Fruit fly (Drosophila melanogaster) whole organism, embryonic: ENCODE results near the gene CG5810.

Experiments
- ATbp ChIP-seq: fragments of 200-800 bp; sonication (Bioruptor generic); optimal IDR thresholded peaks from 2 replicates; lab custom pipeline; 2017; ENCODE audit warnings: missing biosample characterization, mild to moderate bottlenecking, missing genetic modification characterization, missing genetic modification reagents
- Ada2b ChIP-seq: fragments of 200-800 bp; sonication (Bioruptor generic); IDR thresholded peaks from 2 replicates; pipeline ENCODE4 v1.3.6; 2022; ENCODE audit warnings: missing biosample characterization, missing genetic modification characterization
- CG10959 ChIP-seq: fragments of 200-800 bp; sonication (Bioruptor generic); IDR thresholded peaks from 2 replicates; pipeline ENCODE4 v1.3.6; 2022; ENCODE audit warnings: missing biosample characterization, missing genetic modification characterization
- CG11398 ChIP-seq: fragments of 200-800 bp; sonication (Bioruptor generic); optimal IDR thresholded peaks from 2 replicates; lab custom pipeline; 2016; ENCODE audit warnings: missing biosample characterization, missing genetic modification characterization
- CG12155 ChIP-seq: fragments of 200-800 bp; sonication (Bioruptor generic); optimal IDR thresholded peaks from 3 replicates; lab custom pipeline; 2016; ENCODE audit warnings: missing biosample characterization, missing genetic modification characterization
- CG1233 ChIP-seq: fragments of 200-800 bp; sonication (Bioruptor generic); optimal IDR thresholded peaks from 4 replicates; lab custom pipeline; 2018; ENCODE audit warnings: missing biosample characterization, mild to moderate bottlenecking, missing genetic modification characterization
- CG12942 ChIP-seq: fragments of 200-800 bp; sonication (Bioruptor generic); optimal IDR thresholded peaks from 3 replicates; lab custom pipeline; 2016; ENCODE audit warnings: missing biosample characterization, missing genetic modification characterization
- CG13624 ChIP-seq: fragments of 200-800 bp; sonication (Bioruptor generic); optimal IDR thresholded peaks from 2 replicates; lab custom pipeline; 2016; ENCODE audit warnings: missing biosample characterization, missing genetic modification characterization
- CG15696 ChIP-seq: fragments of 200-800 bp; sonication (Bioruptor generic); optimal IDR thresholded peaks from 2 replicates; lab custom pipeline; 2019; ENCODE audit warnings: missing biosample characterization, mild to moderate bottlenecking, missing genetic modification characterization, moderate library complexity
- CG18262 ChIP-seq: fragments of 200-800 bp; optimal IDR thresholded peaks from 3 replicates; lab custom pipeline; 2019; ENCODE audit warnings: missing biosample characterization, mild to moderate bottlenecking, missing genetic modification characterization, moderate library complexity
- CG2199 ChIP-seq: fragments of 200-800 bp; sonication (Bioruptor generic); IDR thresholded peaks from 3 replicates; pipeline ENCODE4 v1.3.6; 2022; ENCODE audit warnings: missing biosample characterization, missing genetic modification characterization
- CG2712 ChIP-seq: fragments of 200-800 bp; optimal IDR thresholded peaks from 3 replicates; lab custom pipeline; 2019; ENCODE audit warnings: missing biosample characterization, mild to moderate bottlenecking, missing genetic modification characterization, moderate library complexity
- CG2889 ChIP-seq: fragments of 200-800 bp; sonication (Bioruptor generic); IDR thresholded peaks from 3 replicates; pipeline ENCODE4 v1.3.6; 2022; ENCODE audit warnings: missing biosample characterization, missing genetic modification characterization
- CG30403 ChIP-seq: fragments of 200-800 bp; sonication (Bioruptor generic); optimal IDR thresholded peaks from 3 replicates; lab custom pipeline; 2016; ENCODE audit warnings: missing biosample characterization, missing genetic modification characterization
- CG3065 ChIP-seq: fragments of 200-800 bp; sonication (Bioruptor generic); optimal IDR thresholded peaks from 2 replicates; lab custom pipeline; 2016; ENCODE audit warnings: missing biosample characterization, missing genetic modification characterization
- CG34224 ChIP-seq: fragments of 200-800 bp; sonication (Bioruptor generic); IDR thresholded peaks from 3 replicates; pipeline ENCODE4 v1.3.6; 2022; ENCODE audit warnings: missing biosample characterization, missing genetic modification characterization; ENCODE audit not compliant: partially characterized antibody
- CG4854 ChIP-seq: fragments of 200-800 bp; sonication (Bioruptor generic); optimal IDR thresholded peaks from 2 replicates; lab custom pipeline; 2016; ENCODE audit warnings: missing biosample characterization, missing genetic modification characterization, inconsistent platforms
- CG7372 ChIP-seq: fragments of 200-800 bp; sonication (Bioruptor generic); IDR thresholded peaks from 2 replicates; pipeline ENCODE4 v1.3.6; 2022; ENCODE audit warnings: missing biosample characterization, missing genetic modification characterization
- CG8944 ChIP-seq: fragments of 200-800 bp; sonication (Bioruptor generic); optimal IDR thresholded peaks from 3 replicates; lab custom pipeline; 2016; ENCODE audit warnings: missing biosample characterization, missing genetic modification characterization
- CG9797 ChIP-seq: fragments of 200-800 bp; sonication (Bioruptor generic); optimal IDR thresholded peaks from 3 replicates; lab custom pipeline; 2018; ENCODE audit warnings: missing biosample characterization, mild to moderate bottlenecking, missing genetic modification characterization
- CG9876 ChIP-seq: fragments of 200-800 bp; sonication (Bioruptor generic); optimal IDR thresholded peaks from 2 replicates; lab custom pipeline; 2016; ENCODE audit warnings: missing biosample characterization, missing genetic modification characterization
- CHES-1-like ChIP-seq: fragments of 200-800 bp; sonication (Bioruptor generic); optimal IDR thresholded peaks from 2 replicates; lab custom pipeline; 2016; ENCODE audit warnings: missing biosample characterization, missing genetic modification characterization
- CTCF ChIP-seq: fragments of 200-800 bp; sonication (Bioruptor generic); optimal IDR thresholded peaks from 2 replicates; lab custom pipeline; 2017; ENCODE audit warnings: missing biosample characterization, mild to moderate bottlenecking, missing genetic modification characterization, moderate library complexity
- CrebB ChIP-seq: fragments of 200-800 bp; sonication (Bioruptor generic); optimal IDR thresholded peaks from 3 replicates; lab custom pipeline; 2018; ENCODE audit warnings: missing biosample characterization, mild to moderate bottlenecking, missing genetic modification characterization
- Dad ChIP-seq: fragments of 200-800 bp; sonication (Bioruptor generic); optimal IDR thresholded peaks from 3 replicates; lab custom pipeline; 2016; ENCODE audit warnings: missing biosample characterization, missing genetic modification characterization
- Dek ChIP-seq: fragments of 200-800 bp; sonication (Bioruptor generic); optimal IDR thresholded peaks from 3 replicates; lab custom pipeline; 2019; ENCODE audit warnings: missing biosample characterization, mild to moderate bottlenecking, missing genetic modification characterization, moderate library complexity
- Gsc ChIP-seq: fragments of 200-800 bp; sonication (Bioruptor generic); IDR thresholded peaks from 2 replicates; pipeline ENCODE4 v1.3.6; 2022; ENCODE audit warnings: missing biosample characterization, missing genetic modification characterization
- Gug ChIP-seq: fragments of 200-800 bp; sonication (Bioruptor generic); IDR thresholded peaks from 4 replicates; pipeline ENCODE4 v1.3.6; 2022; ENCODE audit warnings: missing biosample characterization, missing genetic modification characterization
- Hr39 ChIP-seq: fragments of >200 bp; optimal IDR thresholded peaks from 2 replicates; lab custom pipeline; 2017
- NfI ChIP-seq: fragments of 200-800 bp; sonication (Bioruptor generic); optimal IDR thresholded peaks from 3 replicates; lab custom pipeline; 2018; ENCODE audit warnings: missing biosample characterization, mild to moderate bottlenecking, missing genetic modification characterization, moderate library complexity
- Optix ChIP-seq: fragments of 200-800 bp; sonication (Bioruptor generic); IDR thresholded peaks from 3 replicates; pipeline ENCODE4 v1.3.6; 2022; ENCODE audit warnings: missing biosample characterization, missing genetic modification characterization
- PHDP ChIP-seq: fragments of 200-800 bp; sonication (Bioruptor generic); optimal IDR thresholded peaks from 3 replicates; lab custom pipeline; 2018; ENCODE audit warnings: missing biosample characterization, mild to moderate bottlenecking, missing genetic modification characterization, moderate library complexity
- TFAM ChIP-seq: fragments of 200-800 bp; sonication (Bioruptor generic); optimal IDR thresholded peaks from 2 replicates; lab custom pipeline; 2017; ENCODE audit warnings: missing biosample characterization, missing genetic modification characterization, inconsistent platforms
- ap ChIP-seq: fragments of 200-800 bp; sonication (Bioruptor generic); IDR thresholded peaks from 2 replicates; pipeline ENCODE4 v1.3.6; 2022; ENCODE audit warnings: missing biosample characterization, missing genetic modification characterization
- bigmax ChIP-seq: fragments of 200-800 bp; sonication (Bioruptor generic); optimal IDR thresholded peaks from 2 replicates; lab custom pipeline; 2018; ENCODE audit warnings: missing biosample characterization, mild to moderate bottlenecking, missing genetic modification characterization
- chinmo ChIP-seq: fragments of 200-800 bp; sonication (Bioruptor generic); IDR thresholded peaks from 4 replicates; pipeline ENCODE4 v1.3.6; 2022; ENCODE audit warnings: missing biosample characterization, missing genetic modification characterization; ENCODE audit not compliant: partially characterized antibody
- crc ChIP-seq: fragments of 200-800 bp; sonication (Bioruptor generic); optimal IDR thresholded peaks from 2 replicates; lab custom pipeline; 2016; ENCODE audit warnings: missing biosample characterization, missing genetic modification characterization
- dati ChIP-seq: fragments of 200-800 bp; sonication (Bioruptor generic); IDR thresholded peaks from 2 replicates; pipeline ENCODE4 v1.3.6; 2022; ENCODE audit warnings: missing biosample characterization, missing genetic modification characterization
- dpn ChIP-seq, 2 experiments: fragments of 200-800 bp; sonication (Bioruptor generic); optimal IDR thresholded peaks; 3 replicates each; lab custom pipeline; 2016; ENCODE audit warnings: missing biosample characterization in 2 of 2, missing genetic modification characterization in 2 of 2
- ems ChIP-seq: fragments of 200-800 bp; sonication (Bioruptor generic); optimal IDR thresholded peaks from 3 replicates; lab custom pipeline; 2016; ENCODE audit warnings: missing biosample characterization, missing genetic modification characterization
- exex ChIP-seq: fragments of 200-800 bp; sonication (Bioruptor generic); optimal IDR thresholded peaks from 4 replicates; lab custom pipeline; 2018; ENCODE audit warnings: missing biosample characterization, mild to moderate bottlenecking, missing genetic modification characterization, moderate library complexity
- gcm ChIP-seq: fragments of 200-800 bp; sonication (Bioruptor generic); optimal IDR thresholded peaks from 2 replicates; lab custom pipeline; 2019; ENCODE audit warnings: missing biosample characterization, mild to moderate bottlenecking, missing genetic modification characterization, moderate library complexity
- hb ChIP-seq: fragments of 200-800 bp; sonication (Bioruptor generic); IDR thresholded peaks from 3 replicates; pipeline ENCODE4 v1.3.6; 2022; ENCODE audit warnings: missing biosample characterization, missing genetic modification characterization; ENCODE audit not compliant: partially characterized antibody
- ken ChIP-seq: fragments of 200-800 bp; sonication (Bioruptor generic); IDR thresholded peaks from 3 replicates; pipeline ENCODE4 v1.3.6; 2022; ENCODE audit warnings: missing biosample characterization, missing genetic modification characterization
- knrl ChIP-seq: fragments of 200-800 bp; sonication (Bioruptor generic); IDR thresholded peaks from 3 replicates; pipeline ENCODE4 v1.3.6; 2022; ENCODE audit warnings: missing biosample characterization, missing genetic modification characterization; ENCODE audit not compliant: partially characterized antibody
- mirr ChIP-seq: fragments of 200-800 bp; sonication (Bioruptor generic); optimal IDR thresholded peaks from 3 replicates; lab custom pipeline; 2018; ENCODE audit warnings: missing biosample characterization, mild to moderate bottlenecking, missing genetic modification characterization
- psq ChIP-seq: fragments of 200-800 bp; sonication (Bioruptor generic); optimal IDR thresholded peaks from 2 replicates; lab custom pipeline; 2017; ENCODE audit warnings: missing biosample characterization, missing genetic modification characterization
- sens ChIP-seq: fragments of 200-800 bp; sonication (Bioruptor generic); peaks from one replicate; lab custom pipeline; 2016; ENCODE audit warnings: missing biosample characterization, missing genetic modification characterization
- sima ChIP-seq: fragments of 200-800 bp; sonication (Bioruptor generic); optimal IDR thresholded peaks from 2 replicates; lab custom pipeline; 2016; ENCODE audit warnings: missing biosample characterization, missing genetic modification characterization
- sisA ChIP-seq: fragments of 200-800 bp; sonication (Bioruptor generic); IDR thresholded peaks from 2 replicates; pipeline ENCODE4 v1.3.6; 2022; ENCODE audit warnings: missing biosample characterization, missing genetic modification characterization
- vnd ChIP-seq: fragments of 200-800 bp; sonication (Bioruptor generic); IDR thresholded peaks from 3 replicates; pipeline ENCODE4 v1.3.6; 2022; ENCODE audit warnings: missing biosample characterization, missing genetic modification characterization; ENCODE audit not compliant: partially characterized antibody
- wor ChIP-seq: fragments of 200-800 bp; sonication (Bioruptor generic); IDR thresholded peaks from 2 replicates; pipeline ENCODE4 v1.3.6; 2022; ENCODE audit warnings: missing biosample characterization, missing genetic modification characterization

Gene CG5810

DNA sequence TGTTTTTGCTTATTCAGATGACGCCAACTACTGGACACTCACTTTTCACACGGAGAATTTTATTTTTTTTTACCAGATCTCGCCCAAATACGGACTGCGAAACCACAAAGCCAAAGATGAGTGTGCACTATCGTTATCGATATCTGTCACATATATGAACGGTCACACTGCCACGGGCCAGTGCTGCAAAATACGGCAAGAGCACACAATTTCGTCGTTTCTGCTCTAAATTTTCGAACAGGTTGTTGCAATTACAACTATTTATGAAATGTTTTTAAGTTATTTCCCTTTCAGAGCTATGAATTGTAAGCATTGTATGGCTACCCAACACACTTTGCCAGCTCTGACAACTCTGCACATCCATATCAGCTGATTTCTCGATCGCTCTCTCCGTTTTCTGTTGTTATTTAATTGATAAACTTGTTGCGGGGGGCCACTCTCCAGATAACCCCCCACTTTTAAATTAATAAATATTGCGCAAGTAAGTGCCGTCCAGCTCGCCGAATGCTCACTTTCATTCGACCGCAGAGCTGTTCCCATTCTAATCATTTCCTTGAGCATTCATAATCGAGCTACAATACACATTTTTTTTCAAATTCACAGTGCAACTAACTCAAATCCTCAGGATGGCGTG is 36.1 kb upstream of the CG5810 start, which contains the start of the genes slmb and CG5793 (continued):
- no peak for TF ChIP-seq gcm
- TF ChIP-seq CG18262 (tag; lab: Kevin White, UChicago): no peak
- peak; percentile 59 for TF ChIP-seq CG12155 (GFP tag; lab: Kevin White, UChicago)
- TF ChIP-seq CG2712 (tag; lab: Kevin White, UChicago): peak; percentile 28
- peak; percentile 16 for TF ChIP-seq sima (GFP tag; lab: Kevin White, UChicago)
- TF ChIP-seq CG12942 (GFP tag; lab: Kevin White, UChicago): peak; percentile 8
- TF ChIP-seq CG30403 (GFP tag; lab: Kevin White, UChicago): peak; percentile 62
- no peak for TF ChIP-seq Ada2b (GFP tag; lab: Robert Waterston, UW)
- TF ChIP-seq mirr (GFP tag; lab: Kevin White, UChicago): no peak
- peak; percentile 65 for TF ChIP-seq knrl (GFP tag; lab: Robert Waterston, UW)
- TF ChIP-seq Dad: no peak
- 0 out of 2 replicates have a peak, but pooled peaks have one; percentile 17 for TF ChIP-seq CG7372 (GFP tag; lab: Robert Waterston, UW)
- peak; percentile 31 for TF ChIP-seq ems (GFP tag; lab: Kevin White, UChicago)
- no peak for TF ChIP-seq chinmo (GFP tag; lab: Robert Waterston, UW)
- no peak for TF ChIP-seq TFAM (GFP tag; lab: Kevin White, UChicago)
- peak; percentile 39 for TF ChIP-seq NfI (GFP tag; lab: Kevin White, UChicago)
- no peak for TF ChIP-seq Hr39 (lab: Kevin White, UChicago)
- peak; percentile 35 for TF ChIP-seq CG9876 (GFP tag; lab: Kevin White, UChicago)
- peak; percentile 90 for TF ChIP-seq sens (GFP tag; lab: Kevin White, UChicago)
- TF ChIP-seq ken: peak; percentile 62; the same call in 1 of the 3 replicates
- no peak for TF ChIP-seq Gug (GFP tag; lab: Robert Waterston, UW)
- TF ChIP-seq Optix: no peak
- TF ChIP-seq wor: no peak
- TF ChIP-seq CG34224 (GFP tag; lab: Robert Waterston, UW): peak; percentile 45; the same call in 1 of the 3 replicates
- TF ChIP-seq CrebB (tag; lab: Kevin White, UChicago): no peak
- TF ChIP-seq Gsc (GFP tag; lab: Robert Waterston, UW): no peak
- TF ChIP-seq CG10959: no peak
- peak; percentile 77 for TF ChIP-seq CG13624
- no peak for TF ChIP-seq exex (tag; lab: Kevin White, UChicago)
- no peak for TF ChIP-seq CG15696 (tag; lab: Kevin White, UChicago)
- TF ChIP-seq crc (GFP tag; lab: Kevin White, UChicago): peak; percentile 23
- no peak for TF ChIP-seq Dek (tag; lab: Kevin White, UChicago)
- no peak for TF ChIP-seq sisA (GFP tag; lab: Robert Waterston, UW)
- TF ChIP-seq dpn (GFP tag; optimal IDR thresholded peaks at IDR 0.05; lab: Kevin White, UChicago): peak; percentile 59 to 67
- no peak for TF ChIP-seq ap (GFP tag; lab: Robert Waterston, UW)
- TF ChIP-seq CG9797: peak; percentile 92
- TF ChIP-seq CG3065 (GFP tag; lab: Kevin White, UChicago): peak; percentile 24
- TF ChIP-seq CG1233 (GFP tag; lab: Kevin White, UChicago): peak; percentile 36
- TF ChIP-seq hb (GFP tag; lab: Robert Waterston, UW): no peak
- TF ChIP-seq PHDP (tag; lab: Kevin White, UChicago): peak; percentile 31
- TF ChIP-seq CG4854 (GFP tag; lab: Kevin White, UChicago): no peak
- peak; percentile 54 for TF ChIP-seq CG8944 (GFP tag; lab: Kevin White, UChicago)
- no peak for TF ChIP-seq ATbp (GFP tag; lab: Kevin White, UChicago)
- no peak for TF ChIP-seq CG2889 (GFP tag; lab: Robert Waterston, UW)
- TF ChIP-seq CHES-1-like (GFP tag; lab: Kevin White, UChicago): peak; percentile 74
- 0 out of 3 replicates have a peak, but pooled peaks have one; percentile 53 for TF ChIP-seq vnd (GFP tag; lab: Robert Waterston, UW)
- TF ChIP-seq psq (GFP tag; lab: Kevin White, UChicago): peak; percentile 15
- TF ChIP-seq CTCF (GFP tag; lab: Kevin White, UChicago): no peak
- TF ChIP-seq bigmax: peak; percentile 46
- TF ChIP-seq CG2199 (GFP tag; lab: Robert Waterston, UW): no peak
- no peak for TF ChIP-seq CG11398
- no peak for TF ChIP-seq dati (GFP tag; lab: Robert Waterston, UW)
